Worm (Caenorhabditis elegans): ENCODE measurements around the gene F53A3.1.

Gene F53A3.1

DNA sequence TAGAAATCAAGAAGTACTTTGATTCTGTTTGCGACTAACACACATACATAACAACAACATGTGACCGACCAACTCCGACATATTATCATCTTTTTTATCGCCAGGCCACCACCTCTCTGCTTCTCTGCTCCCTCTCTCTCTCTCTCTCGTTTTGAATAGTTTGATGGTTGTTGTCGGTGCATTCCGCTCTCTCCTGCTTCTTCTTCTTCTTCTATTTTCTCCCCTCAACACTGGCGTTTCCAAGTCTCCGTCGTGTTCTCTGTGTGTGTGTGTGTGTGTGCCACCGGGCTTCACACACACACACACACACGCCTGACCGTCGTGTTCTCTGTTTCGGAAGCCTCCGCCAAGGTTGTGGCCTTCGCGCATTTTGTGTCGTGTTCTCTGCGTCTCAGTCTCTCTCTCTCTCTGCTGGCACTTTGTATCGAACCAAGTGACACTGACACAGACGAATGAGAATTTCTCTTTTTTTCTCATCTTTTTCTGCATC is 18.3 kb downstream of the F53A3.1 start (continued):
- TF ChIP-seq ref-2 (tag; optimal IDR thresholded peaks at IDR 0.05) (peak; percentile 94), ceh-30 (tag; optimal IDR thresholded peaks at IDR 0.05) (peak; percentile 78), ceh-34 (tag; optimal IDR thresholded peaks at IDR 0.05) (peak; percentile 95), zip-5 (tag; optimal IDR thresholded peaks at IDR 0.05) (peak; percentile 23), nhr-11 (tag; optimal IDR thresholded peaks at IDR 0.05) (no peak), npax-4 (tag; optimal IDR thresholded peaks at IDR 0.05) (no peak), unc-3 (GFP tag; conservative IDR thresholded peaks at IDR 0.05) (no peak), unc-3 (tag; optimal IDR thresholded peaks at IDR 0.05) (peak; percentile 72), dve-1 (tag; optimal IDR thresholded peaks at IDR 0.05) (peak; percentile 92), ceh-9 (tag; optimal IDR thresholded peaks at IDR 0.05) (no peak), hlh-30 (tag; optimal IDR thresholded peaks at IDR 0.05; ENCODE audit: insufficient read depth) (peak; percentile 84), fax-1 (tag; optimal IDR thresholded peaks at IDR 0.05) (peak; percentile 51), ceh-48 (tag; optimal IDR thresholded peaks at IDR 0.05) (no peak), C38D4.7 (GFP tag; optimal IDR thresholded peaks at IDR 0.05) (no peak), elt-2 (tag; optimal IDR thresholded peaks at IDR 0.05) (peak; percentile 83), Y22D7AL.16 (tag; optimal IDR thresholded peaks at IDR 0.05) (no peak), pag-3 (tag; optimal IDR thresholded peaks at IDR 0.05; ENCODE audit: borderline replicate concordance) (peak; percentile 54), mec-3 (tag; optimal IDR thresholded peaks at IDR 0.05; ENCODE audit: borderline replicate concordance) (no peak), syd-9 (tag; optimal IDR thresholded peaks at IDR 0.05) (peak; percentile 64), madf-2 (tag; optimal IDR thresholded peaks at IDR 0.05) (peak; percentile 60), nfya-1 (tag; optimal IDR thresholded peaks at IDR 0.05) (peak; percentile 96), pha-2 (tag; optimal IDR thresholded peaks at IDR 0.05) (peak; percentile 50), ceh-24 (tag; optimal IDR thresholded peaks at IDR 0.05) (no peak), ahr-1 (tag; optimal IDR thresholded peaks at IDR 0.05) (no peak), unc-86 (tag; optimal IDR thresholded peaks at IDR 0.05) (peak; percentile 64), C08G9.2 (tag; optimal IDR thresholded peaks at IDR 0.05) (peak; percentile 66)

DNA sequence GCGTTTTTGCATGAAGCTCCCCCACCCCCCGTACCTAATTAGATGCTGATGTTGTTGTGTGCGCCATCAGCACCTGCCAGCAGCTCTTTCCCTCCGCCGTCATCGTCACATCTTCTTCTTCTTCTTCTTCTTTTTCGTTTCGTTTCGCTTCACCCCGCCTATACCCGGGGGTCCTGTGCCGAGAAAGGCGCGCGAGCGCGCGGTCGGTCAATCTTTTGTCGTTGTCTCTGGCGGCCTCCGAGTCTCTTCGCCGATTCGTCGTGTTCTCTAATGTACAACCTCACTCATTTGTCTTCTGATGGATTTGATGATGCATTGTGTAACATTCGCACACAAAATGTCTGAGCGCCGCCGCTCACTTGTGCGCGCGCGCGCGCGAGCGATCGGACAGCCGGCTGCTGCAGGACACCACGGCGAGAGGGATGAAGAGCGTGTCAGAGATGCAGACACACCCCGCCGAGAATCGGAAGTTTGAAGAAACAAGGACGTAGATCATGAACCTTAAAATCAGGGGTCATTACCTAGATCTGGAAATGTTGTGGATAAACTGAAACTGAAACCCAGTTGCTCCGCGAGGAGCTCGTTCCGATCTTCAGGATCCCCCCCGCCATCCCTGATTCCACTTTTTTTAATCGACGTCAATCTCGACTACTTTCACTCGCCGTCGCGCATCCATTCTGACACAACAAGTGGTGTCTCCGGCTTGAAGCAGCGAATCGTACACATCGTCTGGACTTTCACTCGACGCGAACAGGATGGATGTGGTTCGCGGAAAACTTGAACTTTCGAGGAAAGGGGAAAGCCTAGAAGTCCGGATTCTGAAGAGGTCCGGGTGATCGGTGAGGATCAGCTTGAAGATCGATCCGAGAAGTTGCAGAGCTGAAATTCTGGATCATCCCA is 19.8 kb downstream of the F53A3.1 start:
- TF ChIP-seq ceh-19 (GFP tag; optimal IDR thresholded peaks at IDR 0.05) (peak; percentile 78), nhr-232 (tag; optimal IDR thresholded peaks at IDR 0.05) (no peak), T23F11.4 (GFP tag; optimal IDR thresholded peaks at IDR 0.05) (peak; percentile 25), ahr-1 (tag; optimal IDR thresholded peaks at IDR 0.05) (no peak), fax-1 (tag; optimal IDR thresholded peaks at IDR 0.05) (peak; percentile 7), ceh-2 (tag; optimal IDR thresholded peaks at IDR 0.05) (peak; percentile 74), sdc-2 (tag; optimal IDR thresholded peaks at IDR 0.05) (no peak), rnt-1 (tag; optimal IDR thresholded peaks at IDR 0.05) (peak; percentile 98), hlh-8 (tag; optimal IDR thresholded peaks at IDR 0.05) (no peak), C38D4.7 (GFP tag; optimal IDR thresholded peaks at IDR 0.05) (no peak), elt-2 (tag; optimal IDR thresholded peaks at IDR 0.05) (no peak), pros-1 (tag; optimal IDR thresholded peaks at IDR 0.05) (peak; percentile 92), hlh-6 (tag; optimal IDR thresholded peaks at IDR 0.05) (no peak), fkh-10 (GFP tag; optimal IDR thresholded peaks at IDR 0.05) (no peak), unc-3 (GFP tag; conservative IDR thresholded peaks at IDR 0.05) (no peak), unc-3 (tag; optimal IDR thresholded peaks at IDR 0.05) (peak; percentile 13), mec-3 (tag; optimal IDR thresholded peaks at IDR 0.05; ENCODE audit: borderline replicate concordance) (no peak), lim-6 (tag; optimal IDR thresholded peaks at IDR 0.05) (no peak), ztf-16 (tag; optimal IDR thresholded peaks at IDR 0.05) (peak; percentile 34), dmd-4 (tag; optimal IDR thresholded peaks at IDR 0.05; ENCODE audit: borderline replicate concordance) (peak; percentile 87), npax-4 (tag; optimal IDR thresholded peaks at IDR 0.05) (no peak), ceh-22 (tag; optimal IDR thresholded peaks at IDR 0.05) (no peak), eyg-1 (tag; optimal IDR thresholded peaks at IDR 0.05) (peak; percentile 41), hlh-30 (tag; optimal IDR thresholded peaks at IDR 0.05; ENCODE audit: insufficient read depth) (peak; percentile 57), gmeb-2 (tag; optimal IDR thresholded peaks at IDR 0.05) (no peak), ama-1 (optimal IDR thresholded peaks at IDR 0.05) (no peak), ceh-30 (tag; optimal IDR thresholded peaks at IDR 0.05) (no peak), ref-2 (tag; optimal IDR thresholded peaks at IDR 0.05) (peak; percentile 94), odd-2 (tag; optimal IDR thresholded peaks at IDR 0.05) (no peak), ets-4 (tag; optimal IDR thresholded peaks at IDR 0.05) (peak; percentile 66), syd-9 (tag; optimal IDR thresholded peaks at IDR 0.05) (peak; percentile 54), nfya-1 (tag; optimal IDR thresholded peaks at IDR 0.05) (peak; percentile 87), ceh-18 (tag; optimal IDR thresholded peaks at IDR 0.05) (peak; percentile 94), pha-2 (tag; optimal IDR thresholded peaks at IDR 0.05) (peak; percentile 66), ceh-34 (tag; optimal IDR thresholded peaks at IDR 0.05) (peak; percentile 82), dve-1 (tag; optimal IDR thresholded peaks at IDR 0.05) (peak; percentile 7), unc-42 (tag; optimal IDR thresholded peaks at IDR 0.05) (peak; percentile 51), nhr-11 (tag; optimal IDR thresholded peaks at IDR 0.05) (no peak)
